Worm (Caenorhabditis elegans) whole organism, L1 larva: ENCODE measurements around the gene srg-56.

Experiments
- aha-1 ChIP-seq: fragments of 150-350 bp; optimal IDR thresholded peaks from 2 replicates; lab custom pipeline; 2014; ENCODE audit warnings: missing biosample characterization, missing genetic modification characterization
- jun-1 ChIP-seq: fragments of 150-350 bp; optimal IDR thresholded peaks from 2 replicates; lab custom pipeline; 2014; ENCODE audit warnings: missing biosample characterization, missing genetic modification reagents, missing genetic modification characterization
- lin-13 ChIP-seq: fragments of 150-350 bp; optimal IDR thresholded peaks from 2 replicates; lab custom pipeline; 2014; ENCODE audit warnings: missing biosample characterization, missing genetic modification reagents, missing genetic modification characterization
- lsy-2 ChIP-seq, 2 experiments: fragments of 150-350 bp; optimal IDR thresholded peaks; 2 replicates each; lab custom pipeline; 2014; ENCODE audit warnings: missing biosample characterization in 2 of 2, missing genetic modification characterization in 2 of 2
- mef-2 ChIP-seq: fragments of 150-350 bp; optimal IDR thresholded peaks from 2 replicates; lab custom pipeline; 2014; ENCODE audit warnings: missing biosample characterization, missing genetic modification characterization
- pag-3 ChIP-seq: sonication (generic microtip); optimal IDR thresholded peaks from 2 replicates; lab custom pipeline; 2017; ENCODE audit warnings: missing genetic modification characterization, mild to moderate bottlenecking, missing compliant biosample characterization, antibody characterized with exemption, borderline replicate concordance; ENCODE audit not compliant: insufficient read depth
- pqm-1 ChIP-seq: sonication (generic microtip); optimal IDR thresholded peaks from 3 replicates; lab custom pipeline; 2017; ENCODE audit warnings: missing biosample characterization, missing genetic modification characterization
- skn-1 ChIP-seq: fragments of 150-350 bp; optimal IDR thresholded peaks from 2 replicates; lab custom pipeline; 2014; ENCODE audit warnings: missing biosample characterization, missing genetic modification characterization
- snpc-4 ChIP-seq: fragments of 150-350 bp; optimal IDR thresholded peaks from 2 replicates; lab custom pipeline; 2014; ENCODE audit warnings: missing biosample characterization, missing genetic modification characterization
- unc-130 ChIP-seq: fragments of 150-350 bp; optimal IDR thresholded peaks from 2 replicates; lab custom pipeline; 2017; ENCODE audit warnings: missing biosample characterization, missing genetic modification characterization, inconsistent platforms

ce11 chrV:2780786-2781185 is 42.7 kb upstream of the srg-56 start, which contains the start of gene R05D8.11:
- TF ChIP-seq aha-1 (tag; lab: Kevin White, UChicago), result no peak
- no peak for TF ChIP-seq lsy-2 (tag; optimal IDR thresholded peaks at IDR 0.05; lab: Kevin White, UChicago)
- no peak for TF ChIP-seq pag-3 (tag; lab: Kevin White, UChicago)
- no peak for TF ChIP-seq jun-1 (tag; lab: Kevin White, UChicago)
- no peak for TF ChIP-seq unc-130 (tag; lab: Kevin White, UChicago)
- TF ChIP-seq pqm-1, result no peak
- no peak for TF ChIP-seq lin-13 (GFP tag; lab: Kevin White, UChicago)
- no peak for TF ChIP-seq skn-1 (tag; lab: Kevin White, UChicago)
- no peak for TF ChIP-seq snpc-4 (tag; lab: Kevin White, UChicago)
- TF ChIP-seq mef-2 (tag; lab: Kevin White, UChicago), result no peak
